Fruit fly (Drosophila melanogaster) whole organism, embryonic: Measurements from ENCODE around the gene CG1965.
A peak's percentile ranks its signal among the peaks of the same experiment; 100 is the strongest.

ENCODE experiments used
- Abd-B ChIP-seq: fragments of 200-800 bp; sonication (Bioruptor generic); optimal IDR thresholded peaks from 2 replicates; lab custom pipeline; 2018; ENCODE audit warnings: missing biosample characterization, mild to moderate bottlenecking, missing genetic modification characterization, moderate library complexity
- Adf1 ChIP-seq: fragments of 200-800 bp; sonication (Bioruptor generic); IDR thresholded peaks from 2 replicates; pipeline ENCODE4 v1.3.6; 2022; ENCODE audit warnings: missing biosample characterization, missing genetic modification characterization
- B-H1 ChIP-seq: fragments of 200-800 bp; sonication (Bioruptor generic); IDR thresholded peaks from 3 replicates; pipeline ENCODE4 v1.3.6; 2022; ENCODE audit warnings: missing biosample characterization, missing genetic modification characterization
- CG11247 ChIP-seq: fragments of 200-800 bp; sonication (Bioruptor generic); IDR thresholded peaks from 2 replicates; pipeline ENCODE4 v1.3.6; 2022; ENCODE audit warnings: missing biosample characterization, missing genetic modification characterization
- CG12104 ChIP-seq: fragments of 200-800 bp; sonication (Bioruptor generic); optimal IDR thresholded peaks from 3 replicates; lab custom pipeline; 2016; ENCODE audit warnings: missing biosample characterization, missing genetic modification characterization
- CG14441 ChIP-seq: fragments of 200-800 bp; sonication (Bioruptor generic); IDR thresholded peaks from 2 replicates; pipeline ENCODE4 v1.3.6; 2022; ENCODE audit warnings: missing biosample characterization, missing genetic modification characterization
- CG16779 ChIP-seq: fragments of 200-800 bp; sonication (Bioruptor generic); IDR thresholded peaks from 2 replicates; pipeline ENCODE4 v1.3.6; 2022; ENCODE audit warnings: missing biosample characterization, missing genetic modification characterization
- CG17186 ChIP-seq: fragments of 200-800 bp; sonication (Bioruptor generic); optimal IDR thresholded peaks from 3 replicates; lab custom pipeline; 2017; ENCODE audit warnings: missing biosample characterization, missing genetic modification reagents, missing genetic modification characterization
- CG18599 ChIP-seq: fragments of 200-800 bp; sonication (Bioruptor generic); optimal IDR thresholded peaks from 3 replicates; lab custom pipeline; 2017; ENCODE audit warnings: missing biosample characterization, missing genetic modification characterization, mild to moderate bottlenecking, moderate library complexity, missing genetic modification reagents
- CG3163 ChIP-seq: fragments of 200-800 bp; sonication (Bioruptor generic); optimal IDR thresholded peaks from 3 replicates; lab custom pipeline; 2016; ENCODE audit warnings: missing biosample characterization, missing genetic modification characterization
- CG32772 ChIP-seq: fragments of 200-800 bp; sonication (Bioruptor generic); IDR thresholded peaks from 2 replicates; pipeline ENCODE4 v1.3.6; 2022; ENCODE audit warnings: missing biosample characterization, missing genetic modification characterization
- CG3281 ChIP-seq: fragments of 200-800 bp; sonication (Bioruptor generic); optimal IDR thresholded peaks from 3 replicates; lab custom pipeline; 2017; ENCODE audit warnings: missing biosample characterization, mild to moderate bottlenecking, missing genetic modification characterization
- CG34224 ChIP-seq: fragments of 200-800 bp; sonication (Bioruptor generic); IDR thresholded peaks from 3 replicates; pipeline ENCODE4 v1.3.6; 2022; ENCODE audit warnings: missing biosample characterization, missing genetic modification characterization; ENCODE audit not compliant: partially characterized antibody
- CG3838 ChIP-seq: fragments of 200-800 bp; sonication (Bioruptor generic); optimal IDR thresholded peaks from 3 replicates; lab custom pipeline; 2016; ENCODE audit warnings: missing biosample characterization, missing genetic modification characterization
- CG7745 ChIP-seq: fragments of 200-800 bp; sonication (Bioruptor generic); optimal IDR thresholded peaks from 2 replicates; lab custom pipeline; 2018; ENCODE audit warnings: missing biosample characterization, mild to moderate bottlenecking, missing genetic modification characterization, moderate library complexity
- CG8765 ChIP-seq: fragments of 200-800 bp; sonication (Bioruptor generic); IDR thresholded peaks from 2 replicates; pipeline ENCODE4 v1.3.6; 2022; ENCODE audit warnings: missing biosample characterization, missing genetic modification characterization
- CHES-1-like ChIP-seq: fragments of 200-800 bp; sonication (Bioruptor generic); optimal IDR thresholded peaks from 2 replicates; lab custom pipeline; 2016; ENCODE audit warnings: missing biosample characterization, missing genetic modification characterization
- D19B ChIP-seq: fragments of 200-800 bp; sonication (Bioruptor generic); optimal IDR thresholded peaks from 2 replicates; lab custom pipeline; 2017; ENCODE audit warnings: missing biosample characterization, mild to moderate bottlenecking, missing genetic modification characterization
- Dfd ChIP-seq, 2 experiments: fragments of >200 bp; optimal IDR thresholded peaks; 2 replicates each; lab custom pipeline; 2017; ENCODE audit warnings: missing biosample characterization in 2 of 2, missing genetic modification characterization in 2 of 2
- Dip3 ChIP-seq: fragments of 200-800 bp; sonication (Bioruptor generic); optimal IDR thresholded peaks from 3 replicates; lab custom pipeline; 2016; ENCODE audit warnings: missing biosample characterization, missing genetic modification characterization
- Ets65A ChIP-seq: fragments of 200-800 bp; sonication (Bioruptor generic); peaks from one replicate; lab custom pipeline; 2016; ENCODE audit warnings: missing biosample characterization, missing genetic modification characterization
- HLH4C ChIP-seq: fragments of 200-800 bp; sonication (Bioruptor generic); IDR thresholded peaks from 3 replicates; pipeline ENCODE4 v1.3.6; 2022; ENCODE audit warnings: missing biosample characterization, missing genetic modification characterization; ENCODE audit not compliant: partially characterized antibody
- Hand ChIP-seq: fragments of 200-800 bp; sonication (Bioruptor generic); optimal IDR thresholded peaks from 2 replicates; lab custom pipeline; 2017; ENCODE audit warnings: mild to moderate bottlenecking, missing biosample characterization, missing genetic modification reagents, missing genetic modification characterization
- Hr39 ChIP-seq: fragments of >200 bp; optimal IDR thresholded peaks from 2 replicates; lab custom pipeline; 2017
- Hr51 ChIP-seq, 2 experiments: fragments of 200-800 bp; sonication (Bioruptor generic); optimal IDR thresholded peaks; 2 replicates in 1 of 2; 3 replicates in 1 of 2; lab custom pipeline; 2016 to 2018; ENCODE audit warnings: missing biosample characterization in 2 of 2, missing genetic modification characterization in 2 of 2, mild to moderate bottlenecking in 1 of 2, moderate library complexity in 1 of 2
- Lim3 ChIP-seq: fragments of 200-800 bp; sonication (Bioruptor generic); IDR thresholded peaks from 2 replicates; pipeline ENCODE4 v1.3.6; 2022; ENCODE audit warnings: missing biosample characterization, missing genetic modification characterization
- NFAT ChIP-seq: fragments of 200-800 bp; sonication (Bioruptor generic); IDR thresholded peaks from 2 replicates; pipeline ENCODE4 v1.3.6; 2022; ENCODE audit warnings: missing biosample characterization, missing genetic modification characterization
- Neu2 ChIP-seq: fragments of 200-800 bp; sonication (Bioruptor generic); optimal IDR thresholded peaks from 3 replicates; lab custom pipeline; 2016; ENCODE audit warnings: missing biosample characterization, missing genetic modification characterization, borderline replicate concordance
- Nf-YB ChIP-seq: fragments of 200-800 bp; sonication (Bioruptor generic); optimal IDR thresholded peaks from 3 replicates; lab custom pipeline; 2019; ENCODE audit warnings: missing biosample characterization, mild to moderate bottlenecking, missing genetic modification characterization, moderate library complexity
- Rfx ChIP-seq: fragments of 200-800 bp; sonication (Bioruptor generic); IDR thresholded peaks from 2 replicates; pipeline ENCODE4 v1.3.6; 2022; ENCODE audit warnings: missing biosample characterization, missing genetic modification characterization
- Sry-β ChIP-seq: fragments of 200-800 bp; sonication (Bioruptor generic); optimal IDR thresholded peaks from 2 replicates; lab custom pipeline; 2018; ENCODE audit warnings: missing biosample characterization, mild to moderate bottlenecking, missing genetic modification characterization, moderate library complexity
- ara ChIP-seq: fragments of 200-800 bp; sonication (Bioruptor generic); IDR thresholded peaks from 2 replicates; pipeline ENCODE4 v1.3.6; 2022; ENCODE audit warnings: missing biosample characterization, missing genetic modification characterization
- bowl ChIP-seq: fragments of 200-800 bp; sonication (Bioruptor generic); IDR thresholded peaks from 2 replicates; pipeline ENCODE4 v1.3.6; 2022; ENCODE audit warnings: missing biosample characterization, missing genetic modification characterization
- chn ChIP-seq: fragments of 200-800 bp; sonication (Bioruptor generic); optimal IDR thresholded peaks from 2 replicates; lab custom pipeline; 2016; ENCODE audit warnings: missing biosample characterization, missing genetic modification characterization
- fd102C ChIP-seq: fragments of 200-800 bp; sonication (Bioruptor generic); optimal IDR thresholded peaks from 2 replicates; lab custom pipeline; 2018; ENCODE audit warnings: missing biosample characterization, mild to moderate bottlenecking, missing genetic modification characterization, moderate library complexity
- hkb ChIP-seq, 2 experiments: fragments of 200-800 bp in 1 of 2; fragments of >200 bp in 1 of 2; sonication (Bioruptor generic) in 1 of 2; IDR thresholded peaks in 1 of 2; optimal IDR thresholded peaks in 1 of 2; 2 replicates each; pipeline versions ENCODE4 v1.3.6 to Lab custom; 2017 to 2022; ENCODE audit warnings: missing biosample characterization in 1 of 2, missing genetic modification characterization in 1 of 2
- jing ChIP-seq: fragments of 200-800 bp; sonication (Bioruptor generic); optimal IDR thresholded peaks from 2 replicates; lab custom pipeline; 2018; ENCODE audit warnings: missing biosample characterization, mild to moderate bottlenecking, missing genetic modification characterization
- maf-S ChIP-seq: fragments of 200-800 bp; sonication (Bioruptor generic); optimal IDR thresholded peaks from 2 replicates; lab custom pipeline; 2016; ENCODE audit warnings: missing biosample characterization, missing genetic modification characterization
- nerfin-1 ChIP-seq: fragments of 200-800 bp; sonication (Bioruptor generic); optimal IDR thresholded peaks from 3 replicates; lab custom pipeline; 2019; ENCODE audit warnings: missing biosample characterization, mild to moderate bottlenecking, missing genetic modification characterization, moderate library complexity
- phol ChIP-seq: fragments of 200-800 bp; sonication (Bioruptor generic); optimal IDR thresholded peaks from 3 replicates; lab custom pipeline; 2018; ENCODE audit warnings: missing biosample characterization, mild to moderate bottlenecking, missing genetic modification characterization, moderate library complexity
- pros ChIP-seq: fragments of 200-800 bp; sonication (Bioruptor generic); optimal IDR thresholded peaks from 3 replicates; lab custom pipeline; 2019; ENCODE audit warnings: missing biosample characterization, mild to moderate bottlenecking, missing genetic modification characterization, moderate library complexity
- schlank ChIP-seq: fragments of 200-800 bp; sonication (Bioruptor generic); optimal IDR thresholded peaks from 2 replicates; lab custom pipeline; 2018; ENCODE audit warnings: missing biosample characterization, mild to moderate bottlenecking, missing genetic modification characterization
- sim ChIP-seq: fragments of 200-800 bp; sonication (Bioruptor generic); IDR thresholded peaks from 2 replicates; pipeline ENCODE4 v1.3.6; 2022; ENCODE audit warnings: missing biosample characterization, missing genetic modification characterization
- sima ChIP-seq: fragments of 200-800 bp; sonication (Bioruptor generic); optimal IDR thresholded peaks from 2 replicates; lab custom pipeline; 2016; ENCODE audit warnings: missing biosample characterization, missing genetic modification characterization
- tna ChIP-seq: fragments of 200-800 bp; sonication (Bioruptor generic); IDR thresholded peaks from 2 replicates; pipeline ENCODE4 v1.3.6; 2022; ENCODE audit warnings: missing biosample characterization, missing genetic modification characterization; ENCODE audit not compliant: partially characterized antibody
- trem ChIP-seq: fragments of 200-800 bp; optimal IDR thresholded peaks from 3 replicates; lab custom pipeline; 2019; ENCODE audit warnings: missing biosample characterization, mild to moderate bottlenecking, missing genetic modification characterization, moderate library complexity
- tup ChIP-seq: fragments of 200-800 bp; sonication (Bioruptor generic); optimal IDR thresholded peaks from 2 replicates; lab custom pipeline; 2016; ENCODE audit warnings: missing biosample characterization, mild to moderate bottlenecking, missing genetic modification characterization, moderate library complexity
- wor ChIP-seq: fragments of 200-800 bp; sonication (Bioruptor generic); IDR thresholded peaks from 2 replicates; pipeline ENCODE4 v1.3.6; 2022; ENCODE audit warnings: missing biosample characterization, missing genetic modification characterization
- yki ChIP-seq: fragments of >200 bp; optimal IDR thresholded peaks from 3 replicates; lab custom pipeline; 2018
- zen ChIP-seq: fragments of 200-800 bp; sonication (Bioruptor generic); optimal IDR thresholded peaks from 3 replicates; lab custom pipeline; 2018; ENCODE audit warnings: missing biosample characterization, mild to moderate bottlenecking, missing genetic modification characterization, moderate library complexity

Gene CG1965

dm6 chr3R:7037250-7037802 lies 29.9 kb upstream of the CG1965 start (continued):
- TF ChIP-seq bowl (GFP tag; lab: Robert Waterston, UW) = no peak
- 0 out of 2 replicates have a peak, but pooled peaks have one; percentile 22 for TF ChIP-seq tna (GFP tag; lab: Robert Waterston, UW)
- TF ChIP-seq sima (GFP tag; lab: Kevin White, UChicago) = no peak
- no peak for TF ChIP-seq CG17186 (GFP tag; lab: Kevin White, UChicago)
- no peak for TF ChIP-seq Dfd (GFP tag; optimal IDR thresholded peaks at IDR 0.05; lab: Kevin White, UChicago)
- no peak for TF ChIP-seq Ets65A (GFP tag; lab: Kevin White, UChicago)
- TF ChIP-seq yki (lab: Kevin White, UChicago) = peak; percentile 37
- no peak for TF ChIP-seq jing
- no peak for TF ChIP-seq tup
- TF ChIP-seq CG8765 = 0 out of 2 replicates have a peak, but pooled peaks have one; percentile 16
- TF ChIP-seq Hand (GFP tag; lab: Kevin White, UChicago) = no peak
- peak; percentile 100 for TF ChIP-seq Adf1 (GFP tag; lab: Robert Waterston, UW)
- no peak for TF ChIP-seq CG16779 (GFP tag; lab: Robert Waterston, UW)
- TF ChIP-seq CG11247 (GFP tag; lab: Robert Waterston, UW) = 0 out of 2 replicates have a peak, but pooled peaks have one; percentile 30
- TF ChIP-seq CG3163 (GFP tag; lab: Kevin White, UChicago) = no peak
- TF ChIP-seq CHES-1-like = no peak
- TF ChIP-seq CG18599 (GFP tag; lab: Kevin White, UChicago) = peak; percentile 60
- no peak for TF ChIP-seq D19B (GFP tag; lab: Kevin White, UChicago)
- TF ChIP-seq sim (GFP tag; lab: Robert Waterston, UW) = no peak
- no peak for TF ChIP-seq CG14441 (GFP tag; lab: Robert Waterston, UW)
- TF ChIP-seq Hr51 (GFP tag; optimal IDR thresholded peaks at IDR 0.05; lab: Kevin White, UChicago) = peak in 1 of 2 experiments; percentile 22
- peak; percentile 82 for TF ChIP-seq zen (tag; lab: Kevin White, UChicago)
- no peak for TF ChIP-seq CG3281
- TF ChIP-seq Lim3 = no peak
- no peak for TF ChIP-seq maf-S (GFP tag; lab: Kevin White, UChicago)
- peak; percentile 57 for TF ChIP-seq fd102C (GFP tag; lab: Kevin White, UChicago)
- no peak for TF ChIP-seq Dip3 (GFP tag; lab: Kevin White, UChicago)
- TF ChIP-seq CG3838 (GFP tag; lab: Kevin White, UChicago) = no peak
- 0 out of 2 replicates have a peak, but pooled peaks have one; percentile 33 for TF ChIP-seq ara (GFP tag; lab: Robert Waterston, UW)
- TF ChIP-seq B-H1 (GFP tag; lab: Robert Waterston, UW) = no peak
- peak; percentile 83 for TF ChIP-seq phol
- TF ChIP-seq wor = no peak
- TF ChIP-seq nerfin-1 (tag; lab: Kevin White, UChicago) = peak; percentile 21
- TF ChIP-seq Hr39 (lab: Kevin White, UChicago) = no peak
- TF ChIP-seq CG7745 (tag; lab: Kevin White, UChicago) = no peak
- peak; percentile 41; the same call in 2 of the 3 replicates for TF ChIP-seq CG34224 (GFP tag; lab: Robert Waterston, UW)
- TF ChIP-seq chn (GFP tag; lab: Kevin White, UChicago) = peak; percentile 32
- peak; percentile 94 for TF ChIP-seq Nf-YB (GFP tag; lab: Kevin White, UChicago)
- no peak for TF ChIP-seq schlank
- TF ChIP-seq HLH4C (GFP tag; lab: Robert Waterston, UW) = peak; percentile 30; the same call in 1 of the 3 replicates
- TF ChIP-seq Sry-β (GFP tag; lab: Kevin White, UChicago) = no peak
- no peak for TF ChIP-seq hkb (optimal IDR thresholded peaks at IDR 0.05; lab: Kevin White, UChicago)
- 0 out of 2 replicates have a peak, but pooled peaks have one; percentile 26 for TF ChIP-seq hkb (GFP tag; IDR thresholded peaks at IDR 0.05; lab: Robert Waterston, UW)
- no peak for TF ChIP-seq NFAT (GFP tag; lab: Robert Waterston, UW)
- TF ChIP-seq Neu2 (GFP tag; lab: Kevin White, UChicago) = peak; percentile 52
- peak; percentile 97 for TF ChIP-seq pros (GFP tag; lab: Kevin White, UChicago)
- peak; percentile 5 for TF ChIP-seq trem (tag; lab: Kevin White, UChicago)
- no peak for TF ChIP-seq CG12104 (GFP tag; lab: Kevin White, UChicago)
- 0 out of 2 replicates have a peak, but pooled peaks have one; percentile 18 for TF ChIP-seq Rfx (GFP tag; lab: Robert Waterston, UW)
- peak; percentile 57 for TF ChIP-seq Abd-B
- TF ChIP-seq CG32772 (GFP tag; lab: Robert Waterston, UW) = no peak
